Fruit fly (Drosophila melanogaster): ENCODE data around the gene RhoGEF3.

The RhoGEF3 gene

dm6 chr3L:297240-297639 is 20.0 kb downstream of the RhoGEF3 start:
- TF ChIP-seq Ets65A (GFP tag) (peak; percentile 28), ac (GFP tag; optimal IDR thresholded peaks at IDR 0.05) (peak; percentile 73), Poxn (GFP tag; IDR thresholded peaks at IDR 0.05) (no peak), z (GFP tag; IDR thresholded peaks at IDR 0.05) (peak; percentile 85; the same call in 1 of the 3 replicates), pros (GFP tag; optimal IDR thresholded peaks at IDR 0.05) (peak; percentile 85)

- TF ChIP-seq cad (GFP tag; optimal IDR thresholded peaks at IDR 0.05) (peak; percentile 56), CG9817 (tag; optimal IDR thresholded peaks at IDR 0.05) (no peak), tll (GFP tag; optimal IDR thresholded peaks at IDR 0.05) (peak in 1 of 2 experiments; percentile 52), phol (tag; optimal IDR thresholded peaks at IDR 0.05) (no peak), sima (GFP tag; optimal IDR thresholded peaks at IDR 0.05) (no peak), fd3F (GFP tag; optimal IDR thresholded peaks at IDR 0.05) (no peak), CG15479 (GFP tag; optimal IDR thresholded peaks at IDR 0.05) (peak; percentile 69)
Observed at dm6 chr3L:298459-298858, 21.2 kb downstream of the RhoGEF3 start.

- TF ChIP-seq CG18599 (GFP tag; optimal IDR thresholded peaks at IDR 0.05) (peak; percentile 58), CG3847 (GFP tag; IDR thresholded peaks at IDR 0.05) (0 out of 2 replicates have a peak, but pooled peaks have one; percentile 9), exex (tag; optimal IDR thresholded peaks at IDR 0.05) (peak; percentile 100), oc (tag; optimal IDR thresholded peaks at IDR 0.05) (no peak), Adf1 (GFP tag; IDR thresholded peaks at IDR 0.05) (peak; percentile 21; the same call in 1 of the 2 replicates), en (GFP tag; optimal IDR thresholded peaks at IDR 0.05) (no peak), mirr (GFP tag; optimal IDR thresholded peaks at IDR 0.05) (peak; percentile 72), vnd (GFP tag; IDR thresholded peaks at IDR 0.05; ENCODE audit: partially characterized antibody) (0 out of 3 replicates have a peak, but pooled peaks have one; percentile 36), trh (GFP tag; optimal IDR thresholded peaks at IDR 0.05) (no peak), ERR (GFP tag; optimal IDR thresholded peaks at IDR 0.05) (peak; percentile 15), Hey (tag; optimal IDR thresholded peaks at IDR 0.05) (peak; percentile 15), wek (GFP tag; optimal IDR thresholded peaks at IDR 0.05) (no peak), chinmo (GFP tag; IDR thresholded peaks at IDR 0.05; ENCODE audit: partially characterized antibody) (peak; percentile 82; the same call in 1 of the 4 replicates), Dbx (GFP tag; IDR thresholded peaks at IDR 0.05) (peak; percentile 28; the same call in 1 of the 3 replicates), so (GFP tag; IDR thresholded peaks at IDR 0.05) (0 out of 3 replicates have a peak, but pooled peaks have one; percentile 33), zen (tag; optimal IDR thresholded peaks at IDR 0.05) (peak; percentile 20), HmgZ (tag; optimal IDR thresholded peaks at IDR 0.05) (peak; percentile 53), danr (GFP tag; IDR thresholded peaks at IDR 0.05) (no peak), GATAe (GFP tag; conservative IDR thresholded peaks at IDR 0.05) (peak; percentile 30), CG10543 (GFP tag; optimal IDR thresholded peaks at IDR 0.05) (peak; percentile 83), lab (GFP tag; optimal IDR thresholded peaks at IDR 0.05) (peak; percentile 58), CG9817 (tag; optimal IDR thresholded peaks at IDR 0.05) (no peak), ci (GFP tag; IDR thresholded peaks at IDR 0.05) (0 out of 3 replicates have a peak, but pooled peaks have one; percentile 8), Dek (tag; optimal IDR thresholded peaks at IDR 0.05) (no peak), Gug (GFP tag; IDR thresholded peaks at IDR 0.05) (no peak), gro (GFP tag; optimal IDR thresholded peaks at IDR 0.05) (peak; percentile 32), Ravus (GFP tag; IDR thresholded peaks at IDR 0.05) (no peak), ftz-f1 (GFP tag; optimal IDR thresholded peaks at IDR 0.05) (peak; percentile 58), crol (GFP tag; IDR thresholded peaks at IDR 0.05) (peak; percentile 60), repo (GFP tag; optimal IDR thresholded peaks at IDR 0.05) (no peak), CG34376 (GFP tag; optimal IDR thresholded peaks at IDR 0.05) (peak; percentile 98), CG15479 (GFP tag; optimal IDR thresholded peaks at IDR 0.05) (peak; percentile 95), BtbVII (GFP tag; optimal IDR thresholded peaks at IDR 0.05) (peak; percentile 45), Deaf1 (tag; optimal IDR thresholded peaks at IDR 0.05) (peak; percentile 51), vvl (GFP tag; IDR thresholded peaks at IDR 0.05) (no peak), Fer1 (GFP tag; optimal IDR thresholded peaks at IDR 0.05) (peak; percentile 34)
Observed at dm6 chr3L:299952-300605, 22.8 kb downstream of the RhoGEF3 start.

Measured in whole organism, embryonic.